Worm (Caenorhabditis elegans) whole organism, late embryonic: ENCODE results near the gene htp-2.

Source experiments
- C08G9.2 ChIP-seq: sonication (generic microtip); optimal IDR thresholded peaks from 2 replicates; lab custom pipeline; 2016; ENCODE audit warnings: mild to moderate bottlenecking, missing genetic modification characterization, moderate library complexity, missing compliant biosample characterization
- C38D4.7 ChIP-seq: fragments of 200-800 bp; sonication (Bioruptor generic); optimal IDR thresholded peaks from 2 replicates; lab custom pipeline; 2018; ENCODE audit warnings: mild to moderate bottlenecking, missing genetic modification characterization, moderate library complexity, missing compliant biosample characterization
- F13H6.1 ChIP-seq: sonication (generic microtip); optimal IDR thresholded peaks from 2 replicates; lab custom pipeline; 2016; ENCODE audit warnings: missing genetic modification characterization, missing compliant biosample characterization
- T23F11.4 ChIP-seq: fragments of 200-800 bp; sonication (Bioruptor generic); optimal IDR thresholded peaks from 2 replicates; lab custom pipeline; 2018; ENCODE audit warnings: mild to moderate bottlenecking, missing genetic modification characterization, missing compliant biosample characterization
- Y22D7AL.16 ChIP-seq: sonication (generic microtip); optimal IDR thresholded peaks from 2 replicates; lab custom pipeline; 2016; ENCODE audit warnings: missing genetic modification characterization, missing compliant biosample characterization
- ama-1 ChIP-seq: fragments of 150-350 bp; optimal IDR thresholded peaks from 2 replicates; lab custom pipeline; 2014
- ceh-14 ChIP-seq: sonication (generic microtip); optimal IDR thresholded peaks from 2 replicates; lab custom pipeline; 2016; ENCODE audit warnings: missing genotype, missing genetic modification characterization, missing compliant biosample characterization
- ceh-18 ChIP-seq: sonication (generic microtip); optimal IDR thresholded peaks from 2 replicates; lab custom pipeline; 2016; ENCODE audit warnings: missing genetic modification characterization, missing compliant biosample characterization
- ceh-30 ChIP-seq: fragments of 150-350 bp; optimal IDR thresholded peaks from 2 replicates; lab custom pipeline; 2014; ENCODE audit warnings: missing biosample characterization, missing genetic modification characterization
- ceh-45 ChIP-seq: fragments of 200-800 bp; sonication (Bioruptor generic); IDR thresholded peaks from 2 replicates; pipeline ENCODE4 v1.3.6; 2022; ENCODE audit warnings: missing genetic modification reagents, missing genetic modification characterization, missing compliant biosample characterization
- ceh-48 ChIP-seq: sonication (generic microtip); optimal IDR thresholded peaks from 2 replicates; lab custom pipeline; 2016; ENCODE audit warnings: missing genetic modification characterization, inconsistent platforms, missing compliant biosample characterization
- ceh-9 ChIP-seq: sonication (generic microtip); optimal IDR thresholded peaks from 2 replicates; lab custom pipeline; 2016; ENCODE audit warnings: mild to moderate bottlenecking, missing genetic modification characterization, inconsistent platforms, missing compliant biosample characterization
- elt-2 ChIP-seq: sonication (generic microtip); optimal IDR thresholded peaks from 2 replicates; lab custom pipeline; 2016; ENCODE audit warnings: missing genetic modification reagents, missing genetic modification characterization, missing compliant biosample characterization
- eyg-1 ChIP-seq: sonication (generic microtip); optimal IDR thresholded peaks from 2 replicates; lab custom pipeline; 2016; ENCODE audit warnings: missing genotype, missing genetic modification characterization, missing compliant biosample characterization
- fkh-6 ChIP-seq: sonication (generic microtip); optimal IDR thresholded peaks from 2 replicates; lab custom pipeline; 2016; ENCODE audit warnings: missing genetic modification characterization, missing compliant biosample characterization
- gmeb-2 ChIP-seq: sonication (generic microtip); optimal IDR thresholded peaks from 2 replicates; lab custom pipeline; 2016; ENCODE audit warnings: missing genetic modification characterization, inconsistent platforms, missing compliant biosample characterization
- hlh-15 ChIP-seq: sonication (generic microtip); optimal IDR thresholded peaks from 2 replicates; lab custom pipeline; 2016; ENCODE audit warnings: missing genetic modification characterization, missing compliant biosample characterization
- hlh-30 ChIP-seq: sonication (generic microtip); optimal IDR thresholded peaks from 2 replicates; lab custom pipeline; 2017; ENCODE audit warnings: antibody characterized with exemption, missing genetic modification characterization, missing compliant biosample characterization; ENCODE audit not compliant: insufficient read depth
- hlh-6 ChIP-seq: sonication (generic microtip); optimal IDR thresholded peaks from 2 replicates; lab custom pipeline; 2016; ENCODE audit warnings: missing genotype, missing genetic modification characterization, missing compliant biosample characterization
- hlh-8 ChIP-seq: sonication (generic microtip); optimal IDR thresholded peaks from 2 replicates; lab custom pipeline; 2016; ENCODE audit warnings: missing genotype, missing genetic modification characterization, missing compliant biosample characterization
- mec-3 ChIP-seq: sonication (generic microtip); optimal IDR thresholded peaks from 2 replicates; lab custom pipeline; 2016; ENCODE audit warnings: borderline replicate concordance, missing genetic modification characterization, missing compliant biosample characterization
- nfya-1 ChIP-seq: sonication (generic microtip); optimal IDR thresholded peaks from 2 replicates; lab custom pipeline; 2017; ENCODE audit warnings: missing genetic modification characterization, mild to moderate bottlenecking, missing compliant biosample characterization, antibody characterized with exemption, moderate library complexity
- nhr-11 ChIP-seq: fragments of 150-350 bp; optimal IDR thresholded peaks from 2 replicates; lab custom pipeline; 2014; ENCODE audit warnings: missing biosample characterization, missing genetic modification characterization
- nhr-232 ChIP-seq: sonication (generic microtip); optimal IDR thresholded peaks from 2 replicates; lab custom pipeline; 2016; ENCODE audit warnings: missing genetic modification characterization, missing compliant biosample characterization
- pax-1 ChIP-seq: fragments of 150-350 bp; optimal IDR thresholded peaks from 2 replicates; lab custom pipeline; 2014; ENCODE audit warnings: missing biosample characterization, missing genetic modification characterization
- pha-4 ChIP-seq: fragments of 150-350 bp; optimal IDR thresholded peaks from 2 replicates; lab custom pipeline; 2018; ENCODE audit warnings: missing biosample characterization, missing genetic modification reagents, missing genetic modification characterization
- ref-2 ChIP-seq: sonication (generic microtip); optimal IDR thresholded peaks from 2 replicates; lab custom pipeline; 2016; ENCODE audit warnings: missing genetic modification characterization, missing compliant biosample characterization
- sox-2 ChIP-seq: fragments of 200-800 bp; sonication (Bioruptor generic); IDR thresholded peaks from 2 replicates; pipeline ENCODE4 v1.3.6; 2022; ENCODE audit warnings: missing genetic modification reagents, missing genetic modification characterization, missing compliant biosample characterization
- sox-4 ChIP-seq: sonication (generic microtip); optimal IDR thresholded peaks from 2 replicates; lab custom pipeline; 2017; ENCODE audit warnings: mild to moderate bottlenecking, missing genetic modification characterization, inconsistent platforms, missing compliant biosample characterization
- ttx-3 ChIP-seq: sonication (generic microtip); optimal IDR thresholded peaks from 2 replicates; lab custom pipeline; 2016; ENCODE audit warnings: missing genetic modification reagents, missing genetic modification characterization, missing compliant biosample characterization
- unc-3 ChIP-seq, 2 experiments: fragments of 200-800 bp in 1 of 2; sonication (Bioruptor generic) in 1 of 2; sonication (generic microtip) in 1 of 2; conservative IDR thresholded peaks in 1 of 2; optimal IDR thresholded peaks in 1 of 2; 2 replicates each; pipeline versions ENCODE4 v1.3.6 to Lab custom; 2016 to 2022; ENCODE audit warnings: missing compliant biosample characterization in 2 of 2, missing genetic modification characterization in 2 of 2, missing genetic modification reagents in 1 of 2
- unc-42 ChIP-seq: sonication (generic microtip); optimal IDR thresholded peaks from 2 replicates; lab custom pipeline; 2016; ENCODE audit warnings: missing genotype, missing genetic modification characterization, missing compliant biosample characterization
- unc-55 ChIP-seq: sonication (generic microtip); optimal IDR thresholded peaks from 2 replicates; lab custom pipeline; 2017; ENCODE audit warnings: missing biosample characterization, missing genetic modification reagents, missing genetic modification characterization
- zip-5 ChIP-seq: sonication (generic microtip); optimal IDR thresholded peaks from 2 replicates; lab custom pipeline; 2016; ENCODE audit warnings: missing genetic modification characterization, missing compliant biosample characterization
- ztf-16 ChIP-seq: sonication (generic microtip); optimal IDR thresholded peaks from 2 replicates; lab custom pipeline; 2017; ENCODE audit warnings: missing genetic modification characterization, missing compliant biosample characterization

htp-2 gene

DNA sequence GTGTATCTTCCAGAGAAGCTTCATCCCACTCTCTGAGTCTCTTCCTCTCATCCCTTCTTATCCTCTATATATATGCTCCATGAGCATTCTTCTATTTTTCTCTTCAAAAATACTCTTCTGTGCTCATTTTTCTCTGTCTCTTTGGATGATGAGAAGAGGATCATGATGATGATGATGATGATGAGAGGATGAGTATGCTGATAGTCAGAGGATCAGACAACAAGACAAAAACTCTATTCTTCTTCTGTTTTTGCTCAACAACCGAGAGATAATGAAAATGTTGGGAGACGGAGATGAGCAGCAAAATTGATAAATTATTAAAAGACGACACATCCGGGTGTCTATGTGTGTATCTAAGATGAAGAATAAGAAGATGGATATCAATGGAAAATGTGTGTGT, 26.0 kb upstream of the htp-2 start:
- TF ChIP-seq ttx-3 (tag; lab: Kevin White, UChicago) (no peak), unc-55 (peak; percentile 62), nfya-1 (tag; lab: Kevin White, UChicago) (peak; percentile 27), ceh-9 (no peak), ceh-18 (tag; lab: Kevin White, UChicago) (peak; percentile 82)
- TF ChIP-seq, all 69 proteins: peak for 3

DNA sequence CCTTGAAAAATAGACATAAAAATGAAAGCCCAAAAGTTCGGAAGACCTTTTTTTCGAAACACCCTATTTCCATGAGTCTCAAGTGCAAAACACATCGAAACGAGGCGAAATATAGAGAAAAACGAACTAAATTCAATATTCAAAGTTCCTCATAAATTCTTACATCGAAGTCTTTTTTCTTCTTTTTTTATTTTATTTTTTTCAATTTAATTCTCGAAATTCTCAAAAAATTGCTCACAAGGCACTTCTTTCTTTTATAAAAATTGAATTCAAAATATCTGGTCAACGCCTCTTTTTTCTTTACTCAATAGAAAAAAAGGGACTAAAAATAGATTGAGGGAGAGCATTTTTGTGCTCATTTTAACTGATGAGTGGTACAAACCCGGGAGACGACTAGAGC, 24.1 kb upstream of the htp-2 start:
- no peak for TF ChIP-seq C38D4.7 (GFP tag; lab: Kevin White, UChicago)
- no peak for TF ChIP-seq hlh-15 (tag; lab: Kevin White, UChicago)
- no peak for TF ChIP-seq ceh-14 (tag; lab: Kevin White, UChicago)
- no peak for TF ChIP-seq hlh-30 (tag; lab: Kevin White, UChicago)
- no peak for TF ChIP-seq ceh-18 (tag; lab: Kevin White, UChicago)
- no peak for TF ChIP-seq ref-2 (tag; lab: Kevin White, UChicago)
- TF ChIP-seq sox-2 (GFP tag; lab: Robert Waterston, UW) = no peak
- no peak for TF ChIP-seq T23F11.4 (GFP tag; lab: Kevin White, UChicago)
- TF ChIP-seq elt-2 (tag; lab: Kevin White, UChicago) = no peak
- TF ChIP-seq hlh-6 (tag; lab: Kevin White, UChicago) = no peak
- no peak for TF ChIP-seq fkh-6 (tag; lab: Kevin White, UChicago)
- no peak for TF ChIP-seq ama-1 (lab: Kevin White, UChicago)
- no peak for TF ChIP-seq ceh-30 (tag; lab: Kevin White, UChicago)
- no peak for TF ChIP-seq mec-3
- no peak for TF ChIP-seq nhr-232 (tag; lab: Kevin White, UChicago)
- TF ChIP-seq F13H6.1 (tag; lab: Kevin White, UChicago) = no peak

DNA sequence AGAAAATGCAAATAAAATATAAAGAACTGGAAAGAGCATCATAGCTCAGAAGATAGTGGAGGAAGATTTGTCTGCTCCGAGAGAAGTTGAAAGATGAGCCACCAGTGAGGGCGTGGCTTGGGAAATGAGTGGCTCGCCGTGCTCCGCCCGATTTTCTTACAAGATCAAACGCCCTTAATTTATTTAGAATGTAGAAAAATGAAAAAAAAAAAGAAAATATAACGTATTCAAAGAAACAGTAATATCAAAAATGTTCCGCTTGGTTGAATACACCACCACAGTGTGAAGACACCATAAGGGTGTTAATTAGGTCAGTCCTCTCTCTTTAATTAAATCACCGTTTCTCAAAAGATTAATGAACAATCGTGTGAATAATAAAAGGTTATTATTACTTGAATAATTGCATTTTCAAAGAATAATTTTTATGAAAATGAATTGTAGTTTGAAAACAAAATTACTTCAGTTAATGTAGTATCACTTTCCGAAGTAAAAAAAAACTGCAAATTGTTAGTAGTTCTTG, 16.9 kb upstream of the htp-2 start, which contains the start of gene sfrp-1:
Gene sfrp-1 (minus strand): TSS at position 51 of the 520 bp plus-strand sequence.
- TF ChIP-seq sox-4 (tag; lab: Kevin White, UChicago) = no peak
- peak; percentile 55 for TF ChIP-seq unc-42 (tag; lab: Kevin White, UChicago)

DNA sequence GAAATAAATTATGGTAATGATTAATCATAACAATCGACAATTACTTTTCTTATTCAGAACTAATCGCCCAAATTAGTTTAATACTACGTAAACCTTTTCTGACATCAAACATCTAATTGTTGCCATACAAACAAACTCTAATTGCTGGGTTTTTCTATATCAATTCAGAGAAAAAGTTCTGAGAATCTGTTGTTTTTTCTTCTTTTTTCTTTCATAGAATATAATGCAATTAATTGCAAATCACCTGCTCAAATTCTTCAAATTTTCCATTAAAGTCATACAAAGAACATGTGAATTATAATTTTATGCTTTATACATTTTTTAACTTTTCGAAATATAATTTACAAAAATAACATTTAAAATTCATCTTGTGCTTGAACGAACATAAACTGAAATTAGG, 15.9 kb upstream of the htp-2 start:
- no peak for TF ChIP-seq eyg-1 (tag; lab: Kevin White, UChicago)
- no peak for TF ChIP-seq gmeb-2 (tag; lab: Kevin White, UChicago)
- TF ChIP-seq zip-5 = no peak
- no peak for TF ChIP-seq sox-2 (GFP tag; lab: Robert Waterston, UW)
- TF ChIP-seq nfya-1 (tag; lab: Kevin White, UChicago) = no peak
- TF ChIP-seq Y22D7AL.16 = no peak
- no peak for TF ChIP-seq ceh-45 (GFP tag; lab: Robert Waterston, UW)
- TF ChIP-seq hlh-8 (tag; lab: Kevin White, UChicago) = no peak
- TF ChIP-seq fkh-6 (tag; lab: Kevin White, UChicago) = no peak
- no peak for TF ChIP-seq pha-4 (tag; lab: Kevin White, UChicago)
- no peak for TF ChIP-seq ama-1 (lab: Kevin White, UChicago)
- no peak for TF ChIP-seq ceh-18 (tag; lab: Kevin White, UChicago)
- no peak for TF ChIP-seq pax-1 (tag; lab: Kevin White, UChicago)
- no peak for TF ChIP-seq ceh-9
- TF ChIP-seq ceh-48 = no peak
- no peak for TF ChIP-seq C38D4.7 (GFP tag; lab: Kevin White, UChicago)
- TF ChIP-seq ztf-16 = no peak
- TF ChIP-seq unc-3 (GFP tag; conservative IDR thresholded peaks at IDR 0.05; lab: Robert Waterston, UW) = no peak
- TF ChIP-seq unc-3 (tag; optimal IDR thresholded peaks at IDR 0.05; lab: Kevin White, UChicago) = no peak
- TF ChIP-seq nhr-11 = no peak
- TF ChIP-seq C08G9.2 = no peak
